Worm (Caenorhabditis elegans) whole organism, L2 larva: ENCODE measurements around the gene cpr-6.
A peak's percentile ranks its signal among the peaks of the same experiment; 100 is the strongest.

ENCODE experiments used
- C34F6.9 ChIP-seq: fragments of 150-350 bp; optimal IDR thresholded peaks from 2 replicates; lab custom pipeline; 2014; ENCODE audit warnings: missing biosample characterization, missing genetic modification characterization
- F13H6.1 ChIP-seq: sonication (generic microtip); optimal IDR thresholded peaks from 2 replicates; lab custom pipeline; 2016; ENCODE audit warnings: missing genetic modification characterization, missing compliant biosample characterization
- ZK546.5 ChIP-seq: sonication (generic microtip); optimal IDR thresholded peaks from 2 replicates; lab custom pipeline; 2017; ENCODE audit warnings: missing biosample characterization, missing genetic modification characterization
- alr-1 ChIP-seq: fragments of 150-350 bp; optimal IDR thresholded peaks from 2 replicates; lab custom pipeline; 2014; ENCODE audit warnings: missing biosample characterization, missing genetic modification characterization
- aly-2 ChIP-seq: fragments of 150-350 bp; optimal IDR thresholded peaks from 2 replicates; lab custom pipeline; 2014; ENCODE audit warnings: missing biosample characterization, missing genetic modification characterization
- blmp-1 ChIP-seq: sonication (generic microtip); optimal IDR thresholded peaks from 2 replicates; lab custom pipeline; 2017; ENCODE audit warnings: missing genetic modification characterization, mild to moderate bottlenecking, missing compliant biosample characterization, antibody characterized with exemption, moderate library complexity; ENCODE audit not compliant: insufficient read depth
- ceh-16 ChIP-seq: fragments of 150-350 bp; optimal IDR thresholded peaks from 2 replicates; lab custom pipeline; 2014; ENCODE audit warnings: missing biosample characterization, missing genetic modification characterization
- ceh-82 ChIP-seq: fragments of 150-350 bp; optimal IDR thresholded peaks from 2 replicates; lab custom pipeline; 2014; ENCODE audit warnings: missing biosample characterization, missing genetic modification characterization
- crh-2 ChIP-seq: sonication (generic microtip); optimal IDR thresholded peaks from 2 replicates; lab custom pipeline; 2017; ENCODE audit warnings: missing biosample characterization, missing genetic modification characterization
- dmd-4 ChIP-seq: sonication (generic microtip); optimal IDR thresholded peaks from 2 replicates; lab custom pipeline; 2017; ENCODE audit warnings: missing biosample characterization, missing genetic modification characterization
- egl-27 ChIP-seq: sonication (generic microtip); optimal IDR thresholded peaks from 3 replicates; lab custom pipeline; 2017; ENCODE audit warnings: missing biosample characterization, missing genetic modification reagents, missing genetic modification characterization
- elt-1 ChIP-seq: fragments of 150-350 bp; optimal IDR thresholded peaks from 2 replicates; lab custom pipeline; 2014; ENCODE audit warnings: missing biosample characterization, missing genetic modification characterization
- elt-3 ChIP-seq: sonication (generic microtip); optimal IDR thresholded peaks from 2 replicates; lab custom pipeline; 2017; ENCODE audit warnings: missing biosample characterization, missing genetic modification characterization
- fos-1 ChIP-seq: fragments of 150-350 bp; optimal IDR thresholded peaks from 2 replicates; lab custom pipeline; 2014; ENCODE audit warnings: missing biosample characterization, missing genetic modification characterization
- gmeb-1 ChIP-seq: fragments of 150-350 bp; optimal IDR thresholded peaks from 2 replicates; lab custom pipeline; 2014; ENCODE audit warnings: missing biosample characterization, missing genetic modification characterization
- lin-11 ChIP-seq: fragments of 150-350 bp; sonication (generic microtip); optimal IDR thresholded peaks from 2 replicates; lab custom pipeline; 2014; ENCODE audit warnings: missing biosample characterization, missing genetic modification characterization, inconsistent platforms, mixed read lengths
- lin-13 ChIP-seq: fragments of 150-350 bp; optimal IDR thresholded peaks from 2 replicates; lab custom pipeline; 2014; ENCODE audit warnings: missing biosample characterization, missing genetic modification reagents, missing genetic modification characterization
- lin-39 ChIP-seq: fragments of 150-350 bp; optimal IDR thresholded peaks from 2 replicates; lab custom pipeline; 2014; ENCODE audit warnings: missing biosample characterization, missing genetic modification reagents, missing genetic modification characterization
- lsy-2 ChIP-seq, 2 experiments: fragments of 150-350 bp in 1 of 2; sonication (generic microtip) in 1 of 2; optimal IDR thresholded peaks; 2 replicates each; lab custom pipeline; 2014 to 2017; ENCODE audit warnings: missing biosample characterization in 2 of 2, missing genetic modification characterization in 2 of 2
- mab-5 ChIP-seq: fragments of 150-350 bp; optimal IDR thresholded peaks from 2 replicates; lab custom pipeline; 2014; ENCODE audit warnings: missing biosample characterization, missing genetic modification characterization
- mbf-1 ChIP-seq: sonication (generic microtip); optimal IDR thresholded peaks from 2 replicates; lab custom pipeline; 2017; ENCODE audit warnings: missing biosample characterization, missing genetic modification characterization
- mdl-1 ChIP-seq, 2 experiments: fragments of 150-350 bp in 1 of 2; sonication (generic microtip) in 1 of 2; optimal IDR thresholded peaks; 2 replicates each; lab custom pipeline; 2017; ENCODE audit warnings: missing biosample characterization in 2 of 2, missing genetic modification characterization in 2 of 2
- nhr-10 ChIP-seq: sonication (generic microtip); optimal IDR thresholded peaks from 2 replicates; lab custom pipeline; 2017; ENCODE audit warnings: missing biosample characterization, missing genetic modification characterization
- nhr-11 ChIP-seq: fragments of 150-350 bp; optimal IDR thresholded peaks from 2 replicates; lab custom pipeline; 2014; ENCODE audit warnings: missing biosample characterization, missing genetic modification characterization
- nhr-12 ChIP-seq: fragments of 150-350 bp; optimal IDR thresholded peaks from 2 replicates; lab custom pipeline; 2014; ENCODE audit warnings: missing biosample characterization, missing genetic modification characterization
- nhr-129 ChIP-seq: fragments of 150-350 bp; optimal IDR thresholded peaks from 2 replicates; lab custom pipeline; 2014; ENCODE audit warnings: missing biosample characterization, missing genetic modification characterization
- nhr-21 ChIP-seq: fragments of 150-350 bp; optimal IDR thresholded peaks from 2 replicates; lab custom pipeline; 2014; ENCODE audit warnings: missing biosample characterization, missing genetic modification characterization
- nhr-23 ChIP-seq: fragments of 150-350 bp; optimal IDR thresholded peaks from 2 replicates; lab custom pipeline; 2014; ENCODE audit warnings: missing biosample characterization, missing genetic modification reagents, missing genetic modification characterization
- nhr-237 ChIP-seq: fragments of 150-350 bp; optimal IDR thresholded peaks from 2 replicates; lab custom pipeline; 2014; ENCODE audit warnings: missing biosample characterization, missing genetic modification characterization
- nhr-25 ChIP-seq: fragments of 150-350 bp; sonication (generic microtip); optimal IDR thresholded peaks from 3 replicates; lab custom pipeline; 2014; ENCODE audit warnings: missing biosample characterization, missing genetic modification characterization
- nhr-6 ChIP-seq: fragments of 150-350 bp; optimal IDR thresholded peaks from 2 replicates; lab custom pipeline; 2014; ENCODE audit warnings: missing biosample characterization, missing genetic modification characterization
- nhr-77 ChIP-seq: fragments of 150-350 bp; optimal IDR thresholded peaks from 2 replicates; lab custom pipeline; 2014; ENCODE audit warnings: missing biosample characterization, missing genetic modification characterization
- peb-1 ChIP-seq: fragments of 150-350 bp; optimal IDR thresholded peaks from 2 replicates; lab custom pipeline; 2014; ENCODE audit warnings: missing biosample characterization, missing genetic modification characterization
- sem-4 ChIP-seq: fragments of 150-350 bp; optimal IDR thresholded peaks from 2 replicates; lab custom pipeline; 2014; ENCODE audit warnings: missing biosample characterization, missing genetic modification reagents, missing genetic modification characterization
- skn-1 ChIP-seq: sonication (generic microtip); optimal IDR thresholded peaks from 2 replicates; lab custom pipeline; 2017; ENCODE audit warnings: missing biosample characterization, missing genetic modification characterization
- sma-3 ChIP-seq: sonication (generic microtip); optimal IDR thresholded peaks from 2 replicates; lab custom pipeline; 2016; ENCODE audit warnings: missing genetic modification reagents, missing genetic modification characterization, missing compliant biosample characterization
- sma-9 ChIP-seq, 2 experiments: fragments of 150-350 bp in 1 of 2; sonication (generic microtip) in 1 of 2; optimal IDR thresholded peaks; 2 replicates each; lab custom pipeline; 2014 to 2016; ENCODE audit warnings: missing genetic modification characterization in 2 of 2, mild to moderate bottlenecking in 1 of 2, missing biosample characterization in 1 of 2, missing compliant biosample characterization in 1 of 2, missing genetic modification reagents in 1 of 2, moderate library complexity in 1 of 2
- snpc-4 ChIP-seq: fragments of 150-350 bp; optimal IDR thresholded peaks from 2 replicates; lab custom pipeline; 2014; ENCODE audit warnings: missing biosample characterization, missing genetic modification characterization
- unc-39 ChIP-seq: fragments of 150-350 bp; optimal IDR thresholded peaks from 2 replicates; lab custom pipeline; 2014; ENCODE audit warnings: missing biosample characterization, missing genetic modification characterization
- unc-55 ChIP-seq: fragments of 150-350 bp; sonication (generic microtip); optimal IDR thresholded peaks from 3 replicates; lab custom pipeline; 2014; ENCODE audit warnings: missing biosample characterization, missing genetic modification reagents, missing genetic modification characterization
- unc-62 ChIP-seq: fragments of 150-350 bp; optimal IDR thresholded peaks from 2 replicates; lab custom pipeline; 2014; ENCODE audit warnings: missing biosample characterization, missing genetic modification reagents, missing genetic modification characterization
- zag-1 ChIP-seq: fragments of 150-350 bp; optimal IDR thresholded peaks from 2 replicates; lab custom pipeline; 2014; ENCODE audit warnings: missing biosample characterization, missing genetic modification characterization
- ztf-11 ChIP-seq: sonication (generic microtip); optimal IDR thresholded peaks from 2 replicates; lab custom pipeline; 2017; ENCODE audit warnings: missing biosample characterization, missing genetic modification characterization
- ztf-4 ChIP-seq: fragments of 150-350 bp; optimal IDR thresholded peaks from 2 replicates; lab custom pipeline; 2014; ENCODE audit warnings: missing biosample characterization, missing genetic modification characterization

The cpr-6 gene

ce11 chrX:6640570-6641199 lies 33.7 kb downstream of the cpr-6 start, which contains the start of gene nhr-120:
Gene nhr-120, minus strand, starts transcription at chrX:6640620.
- peak; percentile 19 for TF ChIP-seq blmp-1 (tag; lab: Kevin White, UChicago)
- TF ChIP-seq nhr-25 (tag; lab: Kevin White, UChicago), result peak; percentile 5
- peak; percentile 48 for TF ChIP-seq sma-9 (GFP tag; optimal IDR thresholded peaks at IDR 0.05; lab: Kevin White, UChicago)
- TF ChIP-seq sma-9 (tag; optimal IDR thresholded peaks at IDR 0.05; lab: Kevin White, UChicago), result no peak
- TF ChIP-seq elt-1 (tag; lab: Kevin White, UChicago), result no peak
- no peak for TF ChIP-seq unc-39

- peak; percentile 7 for TF ChIP-seq nhr-25 (tag; lab: Kevin White, UChicago)
- TF ChIP-seq lin-13 (GFP tag; lab: Kevin White, UChicago), result peak; percentile 21
- no peak for TF ChIP-seq nhr-12 (tag; lab: Kevin White, UChicago)
- TF ChIP-seq crh-2 (tag; lab: Kevin White, UChicago), result peak; percentile 28
- no peak for TF ChIP-seq nhr-10 (tag; lab: Kevin White, UChicago)
- TF ChIP-seq skn-1, result no peak
- no peak for TF ChIP-seq egl-27 (tag; lab: Kevin White, UChicago)
- no peak for TF ChIP-seq sma-3 (GFP tag; lab: Kevin White, UChicago)
- no peak for TF ChIP-seq ceh-16 (tag; lab: Kevin White, UChicago)
- no peak for TF ChIP-seq lin-39 (tag; lab: Kevin White, UChicago)
- no peak for TF ChIP-seq gmeb-1 (tag; lab: Kevin White, UChicago)
- TF ChIP-seq nhr-11 (tag; lab: Kevin White, UChicago), result no peak
- peak; percentile 24 for TF ChIP-seq nhr-129
- TF ChIP-seq snpc-4 (tag; lab: Kevin White, UChicago), result no peak
- TF ChIP-seq lsy-2 (tag; optimal IDR thresholded peaks at IDR 0.05; lab: Kevin White, UChicago), result peak in 1 of 2 experiments; percentile 54
- TF ChIP-seq lin-11 (tag; lab: Kevin White, UChicago), result no peak
- TF ChIP-seq sem-4 (tag; lab: Kevin White, UChicago), result no peak
- no peak for TF ChIP-seq elt-3 (tag; lab: Kevin White, UChicago)
- no peak for TF ChIP-seq nhr-237 (tag; lab: Kevin White, UChicago)
- no peak for TF ChIP-seq unc-62 (GFP tag; lab: Kevin White, UChicago)
- TF ChIP-seq ZK546.5 (tag; lab: Kevin White, UChicago), result no peak
- no peak for TF ChIP-seq ztf-4
- no peak for TF ChIP-seq nhr-21 (tag; lab: Kevin White, UChicago)
- TF ChIP-seq ztf-11, result no peak
- TF ChIP-seq blmp-1 (tag; lab: Kevin White, UChicago), result no peak
Observed at ce11 chrX:6641509-6641908, 34.5 kb downstream of the cpr-6 start.

- TF ChIP-seq ztf-4, result no peak
- TF ChIP-seq mbf-1 (tag; lab: Kevin White, UChicago), result no peak
- no peak for TF ChIP-seq F13H6.1 (tag; lab: Kevin White, UChicago)
- TF ChIP-seq skn-1, result peak; percentile 93
- no peak for TF ChIP-seq aly-2 (tag; lab: Kevin White, UChicago)
- no peak for TF ChIP-seq unc-62 (GFP tag; lab: Kevin White, UChicago)
- TF ChIP-seq alr-1 (tag; lab: Kevin White, UChicago), result no peak
- TF ChIP-seq unc-55 (GFP tag; lab: Kevin White, UChicago), result no peak
- TF ChIP-seq ceh-82 (tag; lab: Kevin White, UChicago), result no peak
- TF ChIP-seq unc-39, result no peak
- no peak for TF ChIP-seq mab-5 (tag; lab: Kevin White, UChicago)
- no peak for TF ChIP-seq nhr-77 (tag; lab: Kevin White, UChicago)
- no peak for TF ChIP-seq ZK546.5 (tag; lab: Kevin White, UChicago)
- TF ChIP-seq nhr-11 (tag; lab: Kevin White, UChicago), result no peak
- TF ChIP-seq egl-27 (tag; lab: Kevin White, UChicago), result peak; percentile 57
- TF ChIP-seq mdl-1 (tag; optimal IDR thresholded peaks at IDR 0.05; lab: Kevin White, UChicago), result peak in 1 of 2 experiments; percentile 41
- no peak for TF ChIP-seq nhr-237 (tag; lab: Kevin White, UChicago)
- TF ChIP-seq ztf-11, result no peak
- no peak for TF ChIP-seq nhr-10 (tag; lab: Kevin White, UChicago)
- TF ChIP-seq fos-1 (tag; lab: Kevin White, UChicago), result peak; percentile 30
- TF ChIP-seq blmp-1 (tag; lab: Kevin White, UChicago), result peak; percentile 80
- TF ChIP-seq nhr-25 (tag; lab: Kevin White, UChicago), result peak; percentile 72
- TF ChIP-seq nhr-12 (tag; lab: Kevin White, UChicago), result no peak
- TF ChIP-seq nhr-6, result peak; percentile 21
- TF ChIP-seq sma-9 (GFP tag; optimal IDR thresholded peaks at IDR 0.05; lab: Kevin White, UChicago), result peak; percentile 63
- no peak for TF ChIP-seq sma-9 (tag; optimal IDR thresholded peaks at IDR 0.05; lab: Kevin White, UChicago)
- TF ChIP-seq lsy-2 (tag; optimal IDR thresholded peaks at IDR 0.05; lab: Kevin White, UChicago), result peak in 1 of 2 experiments; percentile 32
- no peak for TF ChIP-seq dmd-4 (tag; lab: Kevin White, UChicago)
- TF ChIP-seq nhr-23 (tag; lab: Kevin White, UChicago), result no peak
- no peak for TF ChIP-seq lin-11 (tag; lab: Kevin White, UChicago)
- no peak for TF ChIP-seq lin-39 (tag; lab: Kevin White, UChicago)
- TF ChIP-seq crh-2 (tag; lab: Kevin White, UChicago), result peak; percentile 79
- TF ChIP-seq elt-1 (tag; lab: Kevin White, UChicago), result no peak
- no peak for TF ChIP-seq peb-1
- TF ChIP-seq gmeb-1 (tag; lab: Kevin White, UChicago), result peak; percentile 40
- TF ChIP-seq lin-13 (GFP tag; lab: Kevin White, UChicago), result peak; percentile 4
- no peak for TF ChIP-seq C34F6.9 (tag; lab: Kevin White, UChicago)
- no peak for TF ChIP-seq nhr-21 (tag; lab: Kevin White, UChicago)
- no peak for TF ChIP-seq ceh-16 (tag; lab: Kevin White, UChicago)
- no peak for TF ChIP-seq zag-1 (tag; lab: Kevin White, UChicago)
Observed at ce11 chrX:6642798-6643197, 35.8 kb downstream of the cpr-6 start.
